Worm (Caenorhabditis elegans) whole organism, L1 larva: ENCODE measurements around the gene pno-1.

Source experiments
- fkh-10 ChIP-seq: sonication (generic microtip); optimal IDR thresholded peaks from 2 replicates; lab custom pipeline; 2017; ENCODE audit warnings: missing biosample characterization, missing genetic modification reagents, missing genetic modification characterization
- lin-35 ChIP-seq, 2 experiments: fragments of 150-350 bp; optimal IDR thresholded peaks; 2 replicates each; lab custom pipeline; 2014; ENCODE audit warnings: missing biosample characterization in 2 of 2, missing genetic modification characterization in 2 of 2, missing genetic modification reagents in 2 of 2
- nhr-76 ChIP-seq: sonication (generic microtip); optimal IDR thresholded peaks from 2 replicates; lab custom pipeline; 2017; ENCODE audit warnings: missing biosample characterization, missing genetic modification characterization
- nhr-85 ChIP-seq: sonication (generic microtip); peaks from one replicate; lab custom pipeline; 2016; ENCODE audit warnings: missing genetic modification characterization, inconsistent platforms, missing compliant biosample characterization
- nhr-90 ChIP-seq: sonication (generic microtip); optimal IDR thresholded peaks from 2 replicates; lab custom pipeline; 2016; ENCODE audit warnings: mild to moderate bottlenecking, missing genetic modification characterization, missing compliant biosample characterization; ENCODE audit not compliant: poor library complexity
- snpc-4 ChIP-seq: fragments of 150-350 bp; optimal IDR thresholded peaks from 2 replicates; lab custom pipeline; 2014; ENCODE audit warnings: missing biosample characterization, missing genetic modification characterization
- unc-86 ChIP-seq: sonication (generic microtip); optimal IDR thresholded peaks from 2 replicates; lab custom pipeline; 2016; ENCODE audit warnings: missing genetic modification characterization, missing compliant biosample characterization
- zag-1 ChIP-seq: fragments of 150-350 bp; optimal IDR thresholded peaks from 2 replicates; lab custom pipeline; 2014; ENCODE audit warnings: missing biosample characterization, missing genetic modification characterization

DNA sequence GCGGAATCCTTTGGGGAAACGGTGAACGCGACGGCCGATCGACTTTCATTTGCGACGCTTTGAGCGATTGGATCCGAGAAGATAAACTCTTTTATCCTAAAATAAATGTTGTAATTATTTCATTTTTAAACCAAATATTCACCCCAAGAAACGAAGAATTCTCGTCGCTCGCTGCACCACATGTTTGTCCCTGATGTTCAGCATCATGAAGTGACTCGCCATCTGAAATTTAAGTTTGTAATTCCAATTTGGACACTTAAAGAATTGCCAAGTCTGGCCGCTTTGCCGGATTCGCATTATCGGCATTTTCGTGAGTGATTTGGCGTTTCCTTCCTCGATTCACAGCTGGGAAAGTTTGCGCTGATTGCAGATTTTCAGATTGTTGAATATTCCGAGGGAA, 24.8 kb downstream of the pno-1 start, which contains the start of gene Y53C12A.6:
- TF ChIP-seq snpc-4 (tag; lab: Kevin White, UChicago) = no peak
- no peak for TF ChIP-seq nhr-76 (tag; lab: Kevin White, UChicago)
- no peak for TF ChIP-seq fkh-10
- no peak for TF ChIP-seq nhr-90 (tag; lab: Kevin White, UChicago)
- no peak for TF ChIP-seq unc-86 (tag; lab: Kevin White, UChicago)
- TF ChIP-seq lin-35 (GFP tag; optimal IDR thresholded peaks at IDR 0.05; lab: Kevin White, UChicago) = no peak
- no peak for TF ChIP-seq zag-1
- no peak for TF ChIP-seq nhr-85 (tag; lab: Kevin White, UChicago)
